Fruit fly (Drosophila melanogaster): ENCODE data around the gene Cyp316a1.
"Not testable (repeated sequence)": the region's sequence is repeated elsewhere in the genome, so short reads cannot be mapped to it uniquely, and the experiment has no call there.

Gene Cyp316a1

DNA sequence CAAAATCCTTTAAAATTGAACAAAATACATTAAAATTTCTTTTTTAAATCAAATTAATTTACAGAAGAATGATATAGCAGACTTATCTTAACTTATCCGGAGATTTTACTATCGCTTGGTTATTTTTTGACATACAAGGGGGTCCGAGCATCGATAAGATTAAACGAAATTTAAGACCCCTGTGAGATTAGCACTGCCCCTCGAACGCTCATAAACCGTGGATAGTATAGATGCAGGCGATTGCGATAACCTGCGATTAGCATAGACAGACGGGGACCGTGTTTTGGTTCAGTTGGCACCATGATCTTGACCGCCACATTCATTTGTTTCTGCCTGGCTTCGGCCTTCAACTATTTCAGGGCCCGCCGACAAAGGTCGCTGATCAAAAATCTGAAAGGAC is at the start of gene Cyp316a1:
Cyp316a1 (plus strand) TSS at position 301 of the 400 bp plus-strand sequence.
- TF ChIP-seq CTCF (optimal IDR thresholded peaks at IDR 0.05) (no peak), CG8478 (optimal IDR thresholded peaks at IDR 0.05) (no peak)

DNA sequence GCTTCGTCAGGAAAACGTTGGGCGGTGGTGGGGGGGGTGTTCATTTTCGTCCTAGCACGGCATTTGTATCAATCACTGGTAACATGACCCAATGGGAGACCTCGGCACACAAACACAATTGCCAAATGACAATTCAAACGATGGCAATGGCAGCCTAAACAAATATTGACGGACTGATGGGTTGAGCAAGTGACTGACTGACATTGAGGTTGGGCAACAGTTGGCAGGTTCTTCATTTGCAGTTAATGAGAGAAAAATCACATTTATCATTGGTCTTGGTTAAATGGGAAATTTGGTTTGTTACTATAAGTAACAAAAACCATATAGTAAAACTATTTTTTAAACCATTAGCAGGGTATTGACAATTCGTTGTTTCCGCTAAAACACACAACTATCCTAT is 42.6 kb upstream of the Cyp316a1 start:
- TF ChIP-seq CG8478 (optimal IDR thresholded peaks at IDR 0.05) (no peak), CTCF (optimal IDR thresholded peaks at IDR 0.05) (no peak)

DNA sequence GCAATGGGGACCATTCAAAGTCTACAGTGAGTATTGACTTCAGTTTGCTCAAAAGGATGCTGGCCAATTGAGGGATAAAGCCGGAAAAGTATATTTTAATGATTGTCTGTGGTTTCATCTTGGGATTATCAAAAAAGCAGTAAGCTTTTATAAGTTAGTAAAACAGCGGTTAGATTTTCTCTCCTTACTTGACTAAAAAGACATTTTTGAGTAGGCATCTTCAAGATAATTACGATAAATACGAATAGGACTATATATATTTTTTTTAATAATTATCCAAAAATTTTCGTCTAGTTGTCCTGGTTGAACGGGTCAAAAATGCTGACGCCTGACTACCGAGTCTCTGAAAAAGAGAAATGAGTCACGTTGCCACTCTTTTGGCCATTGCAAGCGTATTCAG is 41.1 kb upstream of the Cyp316a1 start, which contains the start of gene CG33278:
CG33278 (plus strand) TSS at position 301 of the 400 bp plus-strand sequence.
- TF ChIP-seq CTCF (optimal IDR thresholded peaks at IDR 0.05): no peak

dm6 chr3L:7455849-7456248 is 35.8 kb upstream of the Cyp316a1 start, which contains the start of gene ppk26:
Gene ppk26, plus strand, starts transcription at chr3L:7456149.
- TF ChIP-seq CTCF (optimal IDR thresholded peaks at IDR 0.05) (no peak), CG8478 (optimal IDR thresholded peaks at IDR 0.05) (no peak)

DNA sequence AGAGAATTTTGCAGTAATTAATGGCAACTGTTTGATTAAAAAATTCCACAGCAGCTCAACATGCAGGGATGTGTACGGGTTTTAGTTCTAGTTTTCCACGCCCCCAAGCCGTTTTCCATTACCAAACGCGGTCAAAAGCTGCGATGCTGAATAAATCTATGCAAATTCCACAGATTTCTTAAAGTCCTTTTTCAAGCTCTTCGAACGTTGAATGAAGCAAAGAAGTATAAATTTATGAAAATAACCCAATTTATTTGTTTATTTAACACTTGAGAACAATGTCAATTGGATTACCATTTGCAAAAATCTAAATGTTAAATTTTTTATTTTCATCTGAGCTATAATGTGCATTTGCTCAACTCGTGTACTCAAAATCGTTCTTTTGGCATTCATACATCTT is 26.5 kb upstream of the Cyp316a1 start, which contains the start of the genes CG42660, CG42661 and Tsp66A:
CG42660 (plus strand) TSS at position 301 of the 400 bp plus-strand sequence.
CG42661 (plus strand) TSS at position 301 of the 400 bp plus-strand sequence.
Tsp66A (plus strand) TSS at position 301 of the 400 bp plus-strand sequence.
- TF ChIP-seq CG8478 (optimal IDR thresholded peaks at IDR 0.05) (no peak), CTCF (optimal IDR thresholded peaks at IDR 0.05) (no peak)

dm6 chr3L:7470202-7470601 is 21.5 kb upstream of the Cyp316a1 start, which contains the start of gene CG8543:
Gene CG8543, minus strand, starts transcription at chr3L:7470302.
- no peak for TF ChIP-seq CG8478 (optimal IDR thresholded peaks at IDR 0.05)
- no peak for TF ChIP-seq CTCF (optimal IDR thresholded peaks at IDR 0.05)

DNA sequence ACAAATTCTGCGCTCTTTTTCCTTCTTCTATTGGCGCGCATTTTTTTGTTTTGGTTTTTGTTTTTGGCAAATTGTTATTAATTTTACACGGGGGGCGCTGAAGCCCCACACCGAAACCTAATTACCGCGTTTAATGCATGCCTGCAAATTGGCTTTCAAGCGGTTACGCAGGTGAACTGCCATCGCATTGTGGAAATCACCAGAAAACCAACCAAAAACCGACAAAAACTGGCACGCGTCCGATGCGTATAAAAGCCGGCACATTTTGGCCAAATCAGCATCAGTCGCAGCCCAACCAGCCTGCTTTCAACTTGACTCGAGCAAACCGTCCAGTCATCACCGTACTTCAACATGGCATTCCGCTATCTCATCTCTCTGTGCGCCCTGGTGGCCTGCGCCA is 20.4 kb upstream of the Cyp316a1 start, which contains the start of gene CG8541:
CG8541 (plus strand) TSS at position 301 of the 400 bp plus-strand sequence.
- TF ChIP-seq CG8478 (optimal IDR thresholded peaks at IDR 0.05): no peak

- TF ChIP-seq CG8478 (optimal IDR thresholded peaks at IDR 0.05): no peak
- no peak for TF ChIP-seq CTCF (optimal IDR thresholded peaks at IDR 0.05)
Observed at dm6 chr3L:7475270-7475669, 16.4 kb upstream of the Cyp316a1 start, which contains the start of gene CG43292. Gene CG43292, plus strand, starts transcription at chr3L:7475570.

DNA sequence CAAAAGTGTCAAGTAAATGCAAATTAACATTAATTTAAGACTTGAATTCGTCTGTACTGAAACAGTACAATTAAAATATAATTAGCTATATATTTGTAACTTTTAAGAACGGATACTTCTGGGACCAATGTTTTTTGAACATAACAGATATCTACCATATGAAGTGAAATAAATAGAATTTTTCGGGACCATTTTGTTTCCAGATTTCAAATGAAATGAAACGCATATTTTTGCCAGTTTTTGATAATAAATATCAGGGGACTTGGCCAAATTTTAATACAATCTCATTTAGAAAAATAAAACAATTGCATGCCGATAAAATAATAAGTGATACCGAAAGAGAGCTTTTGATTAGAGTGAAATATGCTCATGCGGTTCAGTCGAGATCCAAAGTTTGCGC is 6.0 kb upstream of the Cyp316a1 start, which contains the start of gene mthl6:
mthl6 (plus strand) TSS at position 301 of the 400 bp plus-strand sequence.
- TF ChIP-seq CTCF (optimal IDR thresholded peaks at IDR 0.05): no peak

DNA sequence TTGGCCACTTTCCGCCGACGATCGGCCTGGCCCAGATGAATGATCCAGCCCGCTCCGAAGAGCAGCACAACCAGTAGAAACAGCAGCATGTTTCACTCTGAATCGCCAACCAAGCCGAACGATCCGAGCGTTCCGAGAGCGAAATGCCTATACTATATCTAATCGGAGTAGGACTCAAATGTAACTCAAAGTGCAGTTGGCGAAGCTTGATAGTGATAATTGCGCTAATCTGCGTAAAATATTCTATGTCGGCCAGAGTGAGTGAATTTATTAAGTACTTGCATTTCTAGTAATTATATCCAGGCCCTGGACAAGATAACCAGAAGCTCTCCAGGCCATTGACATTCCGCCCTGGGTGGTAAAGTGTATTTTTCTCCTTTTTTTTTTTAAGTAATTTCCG is 4.4 kb downstream of the Cyp316a1 start, which contains the start of gene Cyp4d8:
Cyp4d8 (minus strand) TSS at position 101 of the 400 bp plus-strand sequence.
- no peak for TF ChIP-seq CG8478 (optimal IDR thresholded peaks at IDR 0.05)
- no peak for TF ChIP-seq CTCF (optimal IDR thresholded peaks at IDR 0.05)

- TF ChIP-seq CTCF, CG8478 (optimal IDR thresholded peaks at IDR 0.05): not testable (repeated sequence)
Observed at dm6 chr3L:7498731-7499130, 7.1 kb downstream of the Cyp316a1 start, which contains the start of gene CG8539. Gene CG8539, minus strand, starts transcription at chr3L:7498831.

DNA sequence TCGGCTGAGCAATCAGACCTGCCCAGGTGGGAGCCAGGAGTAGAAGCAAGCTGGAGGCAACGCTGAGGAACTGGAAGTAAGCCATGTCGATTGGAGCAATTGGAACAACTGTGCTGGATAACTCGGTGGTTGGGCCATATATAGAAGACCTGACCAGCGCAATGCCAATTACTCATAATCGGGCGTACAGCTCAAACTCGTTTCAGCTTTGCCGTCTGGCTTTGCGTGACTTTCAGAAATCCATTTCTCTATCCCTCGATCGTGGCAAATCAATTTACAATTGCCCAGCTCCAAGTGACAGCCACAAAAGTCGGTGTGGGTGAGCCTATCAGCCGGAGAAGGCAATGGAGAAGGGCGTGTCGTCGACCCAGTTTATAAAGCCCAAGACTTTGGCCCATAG is 14.5 kb downstream of the Cyp316a1 start, which contains the start of gene CG7548:
CG7548 (minus strand) TSS at position 101 of the 400 bp plus-strand sequence.
- no peak for TF ChIP-seq CG8478 (optimal IDR thresholded peaks at IDR 0.05)
- TF ChIP-seq CTCF (optimal IDR thresholded peaks at IDR 0.05): no peak

- TF ChIP-seq CTCF (optimal IDR thresholded peaks at IDR 0.05): peak in 1 of 2 experiments; percentile 49
- no peak for TF ChIP-seq CG8478 (optimal IDR thresholded peaks at IDR 0.05)
Observed at dm6 chr3L:7510414-7511384, 19.0 kb downstream of the Cyp316a1 start, which contains the start of gene CG7546. Gene CG7546, plus strand, starts transcription at chr3L:7510986.

- TF ChIP-seq CTCF (optimal IDR thresholded peaks at IDR 0.05) (no peak), CG8478 (optimal IDR thresholded peaks at IDR 0.05) (no peak)
Observed at dm6 chr3L:7518351-7519102, 26.9 kb downstream of the Cyp316a1 start, which contains the start of gene ltl. Gene ltl, plus strand, starts transcription at chr3L:7518997.
